Fruit fly (Drosophila melanogaster): ENCODE measurements around the gene Las.
A peak's percentile ranks its signal among the peaks of the same experiment; 100 is the strongest.

Las gene

dm6 chr3L:20402665-20403492 lies 29.3 kb downstream of the Las start (continued):
- TF ChIP-seq CG13424 (tag; optimal IDR thresholded peaks at IDR 0.05): peak; percentile 0

- peak; percentile 15 for TF ChIP-seq Hand (GFP tag; optimal IDR thresholded peaks at IDR 0.05)
- TF ChIP-seq Oli (tag; optimal IDR thresholded peaks at IDR 0.05): no peak
- no peak for TF ChIP-seq HmgZ (tag; optimal IDR thresholded peaks at IDR 0.05)
- TF ChIP-seq CG13296 (GFP tag; optimal IDR thresholded peaks at IDR 0.05): peak; percentile 53
- TF ChIP-seq Adf1 (GFP tag; IDR thresholded peaks at IDR 0.05): no peak; the same call in 1 of the 2 replicates
- peak; percentile 24 for TF ChIP-seq CG10979 (tag; optimal IDR thresholded peaks at IDR 0.05)
- TF ChIP-seq CG3281 (GFP tag; optimal IDR thresholded peaks at IDR 0.05): peak; percentile 47
- no peak for TF ChIP-seq CG8944 (GFP tag; optimal IDR thresholded peaks at IDR 0.05)
- no peak for TF ChIP-seq CG8089 (GFP tag; optimal IDR thresholded peaks at IDR 0.05)
- TF ChIP-seq CG17802 (tag; optimal IDR thresholded peaks at IDR 0.05): no peak
- TF ChIP-seq bbx (GFP tag; IDR thresholded peaks at IDR 0.05; ENCODE audit: partially characterized antibody): peak; percentile 96
- no peak for TF ChIP-seq Hmx (GFP tag; optimal IDR thresholded peaks at IDR 0.05)
- no peak for TF ChIP-seq cad (GFP tag; optimal IDR thresholded peaks at IDR 0.05)
- peak; percentile 45 for TF ChIP-seq run (tag; optimal IDR thresholded peaks at IDR 0.05)
- TF ChIP-seq CG2129 (GFP tag; IDR thresholded peaks at IDR 0.05; ENCODE audit: partially characterized antibody): no peak
- TF ChIP-seq CG8924 (tag; optimal IDR thresholded peaks at IDR 0.05): peak; percentile 70
- no peak for TF ChIP-seq odd (GFP tag; optimal IDR thresholded peaks at IDR 0.05)
- no peak for TF ChIP-seq CG15011 (GFP tag; optimal IDR thresholded peaks at IDR 0.05)
- no peak for TF ChIP-seq luna (GFP tag; optimal IDR thresholded peaks at IDR 0.05)
- peak; percentile 10 for TF ChIP-seq lbe (GFP tag; optimal IDR thresholded peaks at IDR 0.05)
- no peak for TF ChIP-seq Asciz (GFP tag; optimal IDR thresholded peaks at IDR 0.05)
- no peak for TF ChIP-seq ap (GFP tag; IDR thresholded peaks at IDR 0.05)
- no peak for TF ChIP-seq Sin3A (optimal IDR thresholded peaks at IDR 0.05)
- no peak for TF ChIP-seq gem (tag; optimal IDR thresholded peaks at IDR 0.05)
- no peak for TF ChIP-seq hb (GFP tag; IDR thresholded peaks at IDR 0.05; ENCODE audit: partially characterized antibody)
- no peak for TF ChIP-seq fd64A (GFP tag; optimal IDR thresholded peaks at IDR 0.05)
- TF ChIP-seq CG31441 (GFP tag; IDR thresholded peaks at IDR 0.05): peak; percentile 20; the same call in 1 of the 2 replicates
- TF ChIP-seq al (GFP tag; IDR thresholded peaks at IDR 0.05): no peak
- TF ChIP-seq CG6683 (GFP tag; optimal IDR thresholded peaks at IDR 0.05): no peak
- TF ChIP-seq CG15696 (tag; optimal IDR thresholded peaks at IDR 0.05): no peak
- TF ChIP-seq CG6175 (GFP tag; IDR thresholded peaks at IDR 0.05): no peak
- TF ChIP-seq Ptx1 (GFP tag; IDR thresholded peaks at IDR 0.05): no peak
- no peak for TF ChIP-seq mam (GFP tag; optimal IDR thresholded peaks at IDR 0.05)
- no peak for TF ChIP-seq CG6813 (GFP tag; optimal IDR thresholded peaks at IDR 0.05)
- TF ChIP-seq Xrp1 (GFP tag; IDR thresholded peaks at IDR 0.05): no peak
- TF ChIP-seq lov (optimal IDR thresholded peaks at IDR 0.05): no peak
- 0 out of 3 replicates have a peak, but pooled peaks have one; percentile 66 for TF ChIP-seq lov (GFP tag; IDR thresholded peaks at IDR 0.05)
- TF ChIP-seq CG4360 (GFP tag; IDR thresholded peaks at IDR 0.05): no peak
- no peak for TF ChIP-seq CG17328 (GFP tag; IDR thresholded peaks at IDR 0.05)
- TF ChIP-seq cwo (GFP tag; optimal IDR thresholded peaks at IDR 0.05): no peak
- no peak; the same call in 1 of the 2 replicates for TF ChIP-seq CG32767 (GFP tag; IDR thresholded peaks at IDR 0.05)
- TF ChIP-seq abd-A (tag; optimal IDR thresholded peaks at IDR 0.05): peak; percentile 2
- TF ChIP-seq ase (GFP tag; IDR thresholded peaks at IDR 0.05): no peak
- no peak for TF ChIP-seq Aef1 (GFP tag; IDR thresholded peaks at IDR 0.05)
- no peak for TF ChIP-seq sima (GFP tag; optimal IDR thresholded peaks at IDR 0.05)
Measured at dm6 chr3L:20401026-20401912, 30.9 kb downstream of the Las start, which contains the start of gene trbl. Gene trbl (minus strand): TSS chr3L:20401609.

All from whole organism, embryonic.